Fruit fly (Drosophila melanogaster) whole organism, prepupa: ENCODE data around the gene dind.
A peak's percentile ranks its signal among the peaks of the same experiment; 100 is the strongest.

ENCODE experiments used
- CG11294 ChIP-seq: fragments of 200-800 bp; sonication (Bioruptor generic); IDR thresholded peaks from 2 replicates; pipeline ENCODE4 v1.3.6; 2022; ENCODE audit warnings: missing biosample characterization, missing genetic modification characterization
- CG16779 ChIP-seq: fragments of 200-800 bp; sonication (Bioruptor generic); optimal IDR thresholded peaks from 3 replicates; lab custom pipeline; 2017; ENCODE audit warnings: missing biosample characterization, mild to moderate bottlenecking, missing genetic modification characterization
- CG32006 ChIP-seq: fragments of 200-800 bp; sonication (Bioruptor generic); optimal IDR thresholded peaks from 3 replicates; lab custom pipeline; 2017; ENCODE audit warnings: missing biosample characterization, mild to moderate bottlenecking, missing genetic modification characterization
- CG6163 ChIP-seq: fragments of 200-800 bp; sonication (Bioruptor generic); IDR thresholded peaks from 3 replicates; pipeline ENCODE4 v1.3.6; 2022; ENCODE audit warnings: missing biosample characterization, missing genetic modification characterization
- CG8319 ChIP-seq: fragments of 200-800 bp; sonication (Bioruptor generic); optimal IDR thresholded peaks from 3 replicates; lab custom pipeline; 2016; ENCODE audit warnings: missing biosample characterization, missing genetic modification characterization
- CG8632 ChIP-seq: fragments of 200-800 bp; sonication (Bioruptor generic); optimal IDR thresholded peaks from 3 replicates; lab custom pipeline; 2016; ENCODE audit warnings: missing biosample characterization, missing genetic modification characterization
- Eip93F ChIP-seq: fragments of 200-800 bp; sonication (Bioruptor generic); optimal IDR thresholded peaks from 2 replicates; lab custom pipeline; 2016; ENCODE audit warnings: missing biosample characterization, mild to moderate bottlenecking, missing genetic modification characterization
- Ets96B ChIP-seq: fragments of 200-800 bp; optimal IDR thresholded peaks from 2 replicates; lab custom pipeline; 2019; ENCODE audit warnings: missing biosample characterization, mild to moderate bottlenecking, missing genetic modification characterization, moderate library complexity
- Sox15 ChIP-seq: fragments of 200-800 bp; sonication (Bioruptor generic); optimal IDR thresholded peaks from 3 replicates; lab custom pipeline; 2016; ENCODE audit warnings: missing biosample characterization, missing genetic modification characterization
- dsx ChIP-seq: fragments of 200-800 bp; optimal IDR thresholded peaks from 3 replicates; lab custom pipeline; 2019; ENCODE audit warnings: missing biosample characterization, mild to moderate bottlenecking, missing genetic modification characterization, moderate library complexity; ENCODE audit not compliant: poor library complexity, severe bottlenecking
- esn ChIP-seq: fragments of 200-800 bp; sonication (Bioruptor generic); optimal IDR thresholded peaks from 2 replicates; lab custom pipeline; 2016; ENCODE audit warnings: missing biosample characterization, mild to moderate bottlenecking, missing genetic modification characterization, moderate library complexity
- pdm3 ChIP-seq: fragments of 200-800 bp; sonication (Bioruptor generic); optimal IDR thresholded peaks from 3 replicates; lab custom pipeline; 2016; ENCODE audit warnings: missing biosample characterization, missing genetic modification characterization
- salr ChIP-seq, 2 experiments: fragments of 200-800 bp; sonication (Bioruptor generic); optimal IDR thresholded peaks; 3 replicates each; lab custom pipeline; 2016 to 2018; ENCODE audit warnings: missing biosample characterization in 2 of 2, missing genetic modification characterization in 2 of 2, mild to moderate bottlenecking in 1 of 2
- svp ChIP-seq: fragments of 200-800 bp; sonication (Bioruptor generic); peaks from one replicate; lab custom pipeline; 2016; ENCODE audit warnings: missing biosample characterization, missing genetic modification characterization

DNA sequence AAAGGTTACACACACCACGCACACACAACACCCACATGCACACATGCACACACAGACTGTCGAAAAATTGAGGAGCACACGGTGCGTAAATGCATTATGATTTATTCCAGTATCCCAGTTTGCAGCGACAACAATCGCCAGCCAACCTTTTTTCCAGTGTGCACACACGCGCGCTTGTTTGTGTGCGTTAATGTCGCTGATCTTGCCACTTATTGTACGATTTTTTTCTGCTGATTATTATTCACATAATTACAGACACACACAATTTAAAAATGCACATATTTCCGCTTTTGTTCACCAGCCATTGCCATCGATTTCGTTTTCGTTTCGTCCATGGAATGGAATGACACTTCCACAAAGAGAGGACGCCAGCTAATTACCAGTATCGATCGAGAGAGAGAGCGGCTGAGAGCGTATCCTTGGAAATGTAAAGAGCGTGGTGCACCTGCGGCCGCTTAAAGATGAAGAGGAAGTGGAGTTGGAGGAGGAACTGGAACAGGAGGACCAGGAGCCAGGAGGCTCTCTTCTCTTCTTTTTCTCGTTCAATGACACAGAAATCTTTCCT is 18.9 kb downstream of the dind start:
- TF ChIP-seq CG11294 (no peak), CG8632 (GFP tag; lab: Kevin White, UChicago) (no peak), CG6163 (GFP tag; lab: Robert Waterston, UW) (peak; percentile 18; the same call in 1 of the 3 replicates), CG16779 (tag; lab: Kevin White, UChicago) (no peak), CG32006 (GFP tag; lab: Kevin White, UChicago) (no peak), Eip93F (GFP tag; lab: Kevin White, UChicago) (no peak), salr (GFP tag; optimal IDR thresholded peaks at IDR 0.05; lab: Kevin White, UChicago) (no peak), dsx (GFP tag; lab: Kevin White, UChicago) (no peak), esn (GFP tag; lab: Kevin White, UChicago) (no peak), svp (peak; percentile 79), Ets96B (tag; lab: Kevin White, UChicago) (no peak), CG8319 (GFP tag; lab: Kevin White, UChicago) (no peak), pdm3 (GFP tag; lab: Kevin White, UChicago) (no peak), Sox15 (GFP tag; lab: Kevin White, UChicago) (no peak)
